Worm (Caenorhabditis elegans): ENCODE data around the gene fkh-4.

DNA sequence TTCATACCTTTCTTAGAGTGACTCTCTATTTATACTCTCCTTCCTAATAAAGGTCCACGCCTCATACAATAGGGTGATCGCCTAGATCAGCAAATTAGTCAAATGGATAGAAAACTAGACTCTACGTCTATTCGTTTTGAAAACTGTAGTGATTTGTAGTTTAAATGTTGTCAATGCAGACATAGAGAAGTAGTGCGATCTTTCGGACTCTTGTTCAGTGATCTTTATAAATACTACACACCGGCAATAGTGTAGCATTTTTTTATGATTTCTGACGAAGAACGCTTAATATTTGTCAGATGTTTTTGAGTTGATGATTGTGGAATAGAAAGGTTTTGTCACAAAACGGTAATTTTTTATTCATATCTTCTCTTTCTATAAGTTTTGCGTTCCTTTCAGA, 17.3 kb downstream of the fkh-4 start:
- TF ChIP-seq unc-86 (tag; optimal IDR thresholded peaks at IDR 0.05) = no peak
- TF ChIP-seq ets-4 (tag; optimal IDR thresholded peaks at IDR 0.05) = no peak
- TF ChIP-seq fkh-6 (tag; optimal IDR thresholded peaks at IDR 0.05) = no peak
- no peak for TF ChIP-seq ztf-16 (tag; optimal IDR thresholded peaks at IDR 0.05)
- TF ChIP-seq hlh-30 (tag; optimal IDR thresholded peaks at IDR 0.05; ENCODE audit: insufficient read depth) = no peak
- no peak for TF ChIP-seq pat-9 (tag; optimal IDR thresholded peaks at IDR 0.05)
- no peak for TF ChIP-seq pax-1 (tag; optimal IDR thresholded peaks at IDR 0.05)
- TF ChIP-seq K02D7.2 (tag; optimal IDR thresholded peaks at IDR 0.05) = no peak
- TF ChIP-seq unc-3 (GFP tag; conservative IDR thresholded peaks at IDR 0.05) = no peak
- no peak for TF ChIP-seq unc-3 (tag; optimal IDR thresholded peaks at IDR 0.05)
- TF ChIP-seq madf-2 (tag; optimal IDR thresholded peaks at IDR 0.05) = no peak
- TF ChIP-seq pha-4 (tag; optimal IDR thresholded peaks at IDR 0.05) = no peak
- TF ChIP-seq pag-3 (tag; optimal IDR thresholded peaks at IDR 0.05; ENCODE audit: borderline replicate concordance) = no peak
- TF ChIP-seq ama-1 (optimal IDR thresholded peaks at IDR 0.05) = no peak
- no peak for TF ChIP-seq unc-55 (GFP tag; optimal IDR thresholded peaks at IDR 0.05)

Measured in whole organism, late embryonic.